Worm (Caenorhabditis elegans): ENCODE data around the gene wrt-9.

DNA sequence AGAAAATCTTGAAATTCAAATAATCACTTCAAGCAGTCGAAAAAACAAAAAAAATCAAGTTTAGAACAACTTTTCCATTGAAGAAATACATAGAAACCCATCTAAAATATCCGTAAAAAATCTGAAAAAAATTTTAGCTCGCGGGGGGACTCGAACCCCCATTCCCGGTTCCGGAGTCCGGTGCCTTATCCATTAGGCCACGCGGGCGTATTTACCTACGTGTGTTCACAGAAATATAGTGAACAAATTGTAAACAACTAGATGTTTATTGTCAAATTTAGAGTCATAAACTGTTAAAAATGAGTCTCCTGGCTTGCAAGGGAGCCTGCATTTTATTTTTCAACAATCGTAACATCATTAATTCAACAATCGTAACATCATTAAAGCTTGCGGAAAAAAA lies 53.3 kb downstream of the wrt-9 start:
- TF ChIP-seq dao-5 (tag; optimal IDR thresholded peaks at IDR 0.05) (no peak), him-1 (tag; optimal IDR thresholded peaks at IDR 0.05) (no peak), W03F9.2 (tag; optimal IDR thresholded peaks at IDR 0.05) (no peak)

Measured in whole organism, L4/young adult.